Fruit fly (Drosophila melanogaster) whole organism, embryonic: ENCODE data around the gene Jhbp11.

Experiments used
- Atf-2 ChIP-seq: fragments of 200-800 bp; sonication (Bioruptor generic); optimal IDR thresholded peaks from 2 replicates; lab custom pipeline; 2016; ENCODE audit warnings: missing biosample characterization, missing genetic modification characterization
- CG11247 ChIP-seq: fragments of 200-800 bp; sonication (Bioruptor generic); IDR thresholded peaks from 2 replicates; pipeline ENCODE4 v1.3.6; 2022; ENCODE audit warnings: missing biosample characterization, missing genetic modification characterization
- CG12744 ChIP-seq: fragments of 200-800 bp; sonication (Bioruptor generic); optimal IDR thresholded peaks from 2 replicates; lab custom pipeline; 2016; ENCODE audit warnings: missing biosample characterization, missing genetic modification characterization
- CG14710 ChIP-seq: fragments of 200-800 bp; sonication (Bioruptor generic); optimal IDR thresholded peaks from 3 replicates; lab custom pipeline; 2019; ENCODE audit warnings: missing biosample characterization, mild to moderate bottlenecking, missing genetic modification characterization, moderate library complexity
- CG15269 ChIP-seq: fragments of 200-800 bp; sonication (Bioruptor generic); optimal IDR thresholded peaks from 2 replicates; lab custom pipeline; 2018; ENCODE audit warnings: missing biosample characterization, mild to moderate bottlenecking, missing genetic modification characterization, moderate library complexity
- CG15696 ChIP-seq: fragments of 200-800 bp; sonication (Bioruptor generic); optimal IDR thresholded peaks from 2 replicates; lab custom pipeline; 2019; ENCODE audit warnings: missing biosample characterization, mild to moderate bottlenecking, missing genetic modification characterization, moderate library complexity
- CG18011 ChIP-seq: fragments of 200-800 bp; sonication (Bioruptor generic); optimal IDR thresholded peaks from 2 replicates; lab custom pipeline; 2017; ENCODE audit warnings: missing biosample characterization, missing genetic modification characterization, mild to moderate bottlenecking, moderate library complexity, missing genotype
- CG18619 ChIP-seq: fragments of 200-800 bp; sonication (Bioruptor generic); optimal IDR thresholded peaks from 3 replicates; lab custom pipeline; 2017; ENCODE audit warnings: missing biosample characterization, mild to moderate bottlenecking, missing genetic modification characterization
- CG2120 ChIP-seq: fragments of 200-800 bp; sonication (Bioruptor generic); optimal IDR thresholded peaks from 3 replicates; lab custom pipeline; 2016; ENCODE audit warnings: missing biosample characterization, missing genetic modification characterization
- CG3726 ChIP-seq: fragments of 200-800 bp; sonication (Bioruptor generic); IDR thresholded peaks from 3 replicates; pipeline ENCODE4, ENCODE4 v1.3.6; 2022; ENCODE audit warnings: missing biosample characterization, missing genetic modification characterization
- CG7271 ChIP-seq: fragments of 200-800 bp; sonication (Bioruptor generic); optimal IDR thresholded peaks from 2 replicates; lab custom pipeline; 2018; ENCODE audit warnings: missing biosample characterization, mild to moderate bottlenecking, missing genetic modification characterization, moderate library complexity
- CG7745 ChIP-seq: fragments of 200-800 bp; sonication (Bioruptor generic); optimal IDR thresholded peaks from 2 replicates; lab custom pipeline; 2018; ENCODE audit warnings: missing biosample characterization, mild to moderate bottlenecking, missing genetic modification characterization, moderate library complexity
- CG9437 ChIP-seq: fragments of 200-800 bp; sonication (Bioruptor generic); optimal IDR thresholded peaks from 2 replicates; lab custom pipeline; 2018; ENCODE audit warnings: missing biosample characterization, mild to moderate bottlenecking, missing genetic modification characterization
- CG9609 ChIP-seq: fragments of 200-800 bp; sonication (Bioruptor generic); optimal IDR thresholded peaks from 3 replicates; lab custom pipeline; 2016; ENCODE audit warnings: missing biosample characterization, missing genetic modification characterization
- Camta ChIP-seq: fragments of 200-800 bp; sonication (Bioruptor generic); optimal IDR thresholded peaks from 2 replicates; lab custom pipeline; 2016; ENCODE audit warnings: missing biosample characterization, missing genetic modification characterization
- Doc3 ChIP-seq: fragments of 200-800 bp; sonication (Bioruptor generic); IDR thresholded peaks from 3 replicates; pipeline ENCODE4 v1.3.6; 2022; ENCODE audit warnings: missing biosample characterization, missing genetic modification characterization; ENCODE audit not compliant: partially characterized antibody
- E2f1 ChIP-seq: fragments of 200-800 bp; sonication (Bioruptor generic); IDR thresholded peaks from 2 replicates; pipeline ENCODE4 v1.3.6; 2022; ENCODE audit warnings: missing biosample characterization, missing genetic modification characterization
- Eip74EF ChIP-seq, 2 experiments: fragments of 200-800 bp in 1 of 2; fragments of >200 bp in 1 of 2; sonication (Bioruptor generic) in 1 of 2; optimal IDR thresholded peaks; 2 replicates each; lab custom pipeline; 2017 to 2019; ENCODE audit warnings: missing biosample characterization in 2 of 2, missing genetic modification characterization in 2 of 2, mild to moderate bottlenecking in 1 of 2, moderate library complexity in 1 of 2
- Ets65A ChIP-seq: fragments of 200-800 bp; sonication (Bioruptor generic); peaks from one replicate; lab custom pipeline; 2016; ENCODE audit warnings: missing biosample characterization, missing genetic modification characterization
- HLH3B ChIP-seq: fragments of 200-800 bp; sonication (Bioruptor generic); IDR thresholded peaks from 2 replicates; pipeline ENCODE4 v1.3.6; 2022; ENCODE audit warnings: missing biosample characterization, missing genetic modification characterization
- HmgD ChIP-seq: fragments of 200-800 bp; sonication (Bioruptor generic); optimal IDR thresholded peaks from 3 replicates; lab custom pipeline; 2016; ENCODE audit warnings: missing biosample characterization, missing genetic modification characterization
- HmgZ ChIP-seq: fragments of 200-800 bp; sonication (Bioruptor generic); optimal IDR thresholded peaks from 2 replicates; lab custom pipeline; 2018; ENCODE audit warnings: missing biosample characterization, mild to moderate bottlenecking, missing genetic modification characterization
- Hsf ChIP-seq: fragments of 200-800 bp; sonication (Bioruptor generic); optimal IDR thresholded peaks from 3 replicates; lab custom pipeline; 2016; ENCODE audit warnings: missing biosample characterization, missing genetic modification characterization
- NC2α ChIP-seq: fragments of 200-800 bp; sonication (Bioruptor generic); optimal IDR thresholded peaks from 2 replicates; lab custom pipeline; 2016; ENCODE audit warnings: missing biosample characterization, missing genetic modification characterization
- NK7.1 ChIP-seq: fragments of 200-800 bp; sonication (Bioruptor generic); optimal IDR thresholded peaks from 3 replicates; lab custom pipeline; 2016; ENCODE audit warnings: missing biosample characterization, missing genetic modification characterization
- Rfx ChIP-seq: fragments of 200-800 bp; sonication (Bioruptor generic); IDR thresholded peaks from 2 replicates; pipeline ENCODE4 v1.3.6; 2022; ENCODE audit warnings: missing biosample characterization, missing genetic modification characterization
- Usf ChIP-seq: fragments of 200-800 bp; sonication (Bioruptor generic); optimal IDR thresholded peaks from 2 replicates; lab custom pipeline; 2017; ENCODE audit warnings: missing genotype, missing biosample characterization, missing genetic modification characterization
- ab ChIP-seq: fragments of 200-800 bp; sonication (Bioruptor generic); optimal IDR thresholded peaks from 2 replicates; lab custom pipeline; 2016; ENCODE audit warnings: missing biosample characterization, missing genetic modification characterization
- amos ChIP-seq: fragments of 200-800 bp; sonication (Bioruptor generic); IDR thresholded peaks from 2 replicates; pipeline ENCODE4 v1.3.6; 2022; ENCODE audit warnings: missing biosample characterization, missing genetic modification characterization; ENCODE audit not compliant: partially characterized antibody
- cato ChIP-seq: fragments of 200-800 bp; sonication (Bioruptor generic); optimal IDR thresholded peaks from 2 replicates; lab custom pipeline; 2016; ENCODE audit warnings: missing biosample characterization, missing genetic modification characterization, borderline replicate concordance
- chm ChIP-seq: fragments of 200-800 bp; sonication (Bioruptor generic); IDR thresholded peaks from 2 replicates; pipeline ENCODE4 v1.3.6; 2022; ENCODE audit warnings: missing biosample characterization, missing genetic modification characterization
- crol ChIP-seq: fragments of 200-800 bp; sonication (Bioruptor generic); IDR thresholded peaks from 2 replicates; pipeline ENCODE4 v1.3.6; 2022; ENCODE audit warnings: missing biosample characterization, missing genetic modification characterization
- dati ChIP-seq: fragments of 200-800 bp; sonication (Bioruptor generic); IDR thresholded peaks from 2 replicates; pipeline ENCODE4 v1.3.6; 2022; ENCODE audit warnings: missing biosample characterization, missing genetic modification characterization
- dysf ChIP-seq: fragments of 200-800 bp; sonication (Bioruptor generic); IDR thresholded peaks from 3 replicates; pipeline ENCODE4 v1.3.6; 2022; ENCODE audit warnings: missing biosample characterization, missing genetic modification characterization
- fd102C ChIP-seq: fragments of 200-800 bp; sonication (Bioruptor generic); optimal IDR thresholded peaks from 2 replicates; lab custom pipeline; 2018; ENCODE audit warnings: missing biosample characterization, mild to moderate bottlenecking, missing genetic modification characterization, moderate library complexity
- fd3F ChIP-seq: fragments of 200-800 bp; sonication (Bioruptor generic); optimal IDR thresholded peaks from 2 replicates; lab custom pipeline; 2018; ENCODE audit warnings: missing biosample characterization, mild to moderate bottlenecking, missing genetic modification characterization, moderate library complexity
- fu2 ChIP-seq: fragments of 200-800 bp; sonication (Bioruptor generic); optimal IDR thresholded peaks from 2 replicates; lab custom pipeline; 2016; ENCODE audit warnings: missing biosample characterization, missing genetic modification characterization
- gcm2 ChIP-seq: fragments of 200-800 bp; sonication (Bioruptor generic); optimal IDR thresholded peaks from 2 replicates; lab custom pipeline; 2016; ENCODE audit warnings: missing biosample characterization, missing genetic modification characterization
- jing ChIP-seq: fragments of 200-800 bp; sonication (Bioruptor generic); optimal IDR thresholded peaks from 2 replicates; lab custom pipeline; 2018; ENCODE audit warnings: missing biosample characterization, mild to moderate bottlenecking, missing genetic modification characterization
- lbe ChIP-seq: fragments of 200-800 bp; sonication (Bioruptor generic); optimal IDR thresholded peaks from 2 replicates; lab custom pipeline; 2016; ENCODE audit warnings: missing biosample characterization, mild to moderate bottlenecking, missing genetic modification characterization
- lilli ChIP-seq: fragments of 200-800 bp; sonication (Bioruptor generic); optimal IDR thresholded peaks from 3 replicates; lab custom pipeline; 2016; ENCODE audit warnings: missing biosample characterization, missing genetic modification characterization
- maf-S ChIP-seq: fragments of 200-800 bp; sonication (Bioruptor generic); optimal IDR thresholded peaks from 2 replicates; lab custom pipeline; 2016; ENCODE audit warnings: missing biosample characterization, missing genetic modification characterization
- odd ChIP-seq: fragments of 200-800 bp; sonication (Bioruptor generic); optimal IDR thresholded peaks from 2 replicates; lab custom pipeline; 2017; ENCODE audit warnings: missing biosample characterization, mild to moderate bottlenecking, missing genetic modification characterization
- ranshi ChIP-seq: fragments of 200-800 bp; sonication (Bioruptor generic); IDR thresholded peaks from 2 replicates; pipeline ENCODE4 v1.3.6; 2022; ENCODE audit warnings: missing biosample characterization, missing genetic modification characterization
- sim ChIP-seq: fragments of 200-800 bp; sonication (Bioruptor generic); IDR thresholded peaks from 2 replicates; pipeline ENCODE4 v1.3.6; 2022; ENCODE audit warnings: missing biosample characterization, missing genetic modification characterization
- tio ChIP-seq: fragments of 200-800 bp; sonication (Bioruptor generic); optimal IDR thresholded peaks from 2 replicates; lab custom pipeline; 2017; ENCODE audit warnings: missing biosample characterization, missing genetic modification characterization, inconsistent platforms
- toy ChIP-seq: fragments of 200-800 bp; sonication (Bioruptor generic); IDR thresholded peaks from 2 replicates; pipeline ENCODE4 v1.3.6; 2022; ENCODE audit warnings: missing biosample characterization, missing genetic modification characterization
- tx ChIP-seq: fragments of 200-800 bp; sonication (Bioruptor generic); optimal IDR thresholded peaks from 2 replicates; lab custom pipeline; 2016; ENCODE audit warnings: missing biosample characterization, missing genetic modification characterization
- zfh2 ChIP-seq: fragments of 200-800 bp; sonication (Bioruptor generic); optimal IDR thresholded peaks from 2 replicates; lab custom pipeline; 2016; ENCODE audit warnings: missing biosample characterization, missing genetic modification characterization

Jhbp11 gene

DNA sequence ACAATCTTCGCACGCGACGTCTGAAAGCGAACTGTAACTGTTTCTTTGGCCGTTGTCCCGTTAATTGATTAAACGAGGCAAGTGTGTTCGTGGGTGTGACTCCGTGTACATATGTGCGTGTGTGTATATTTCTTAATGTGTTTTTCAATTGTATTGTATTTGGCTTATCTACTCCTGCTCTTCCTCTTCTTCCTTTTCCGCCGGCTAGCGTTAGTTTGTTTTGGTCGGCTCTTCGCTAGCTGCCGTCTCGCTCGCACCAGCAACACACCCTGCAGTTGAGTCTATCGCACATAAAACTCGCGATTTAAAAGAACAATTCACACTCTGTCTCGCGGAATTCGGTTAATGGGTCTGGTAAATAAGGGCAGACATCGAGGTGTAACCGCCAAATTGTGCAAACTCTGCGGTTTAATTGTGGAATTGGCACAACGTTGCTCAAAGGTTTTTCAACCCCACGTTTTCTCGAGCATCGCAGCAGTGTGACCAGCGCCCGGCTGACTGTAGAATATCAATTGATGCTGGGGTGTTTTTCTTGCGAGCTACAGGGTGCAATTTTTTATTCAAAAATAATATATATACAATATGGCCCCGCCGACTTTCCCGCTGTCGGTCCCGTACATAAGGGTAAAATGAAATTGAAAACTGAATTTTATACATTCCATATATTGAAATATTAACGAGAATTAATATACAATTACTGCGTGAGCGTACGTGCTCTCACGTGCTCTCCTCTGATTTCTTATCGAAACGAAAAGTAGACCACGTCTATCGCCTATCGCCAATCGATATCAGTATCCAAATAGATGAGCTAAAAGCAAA lies 11.0 kb downstream of the Jhbp11 start, which contains the start of the genes gb and CG5815 (continued):
- TF ChIP-seq maf-S (GFP tag; lab: Kevin White, UChicago) (peak; percentile 66), fd3F (GFP tag; lab: Kevin White, UChicago) (peak; percentile 87), lbe (peak; percentile 90), tio (GFP tag; lab: Kevin White, UChicago) (peak; percentile 88), sim (GFP tag; lab: Robert Waterston, UW) (peak; percentile 64), jing (GFP tag; lab: Kevin White, UChicago) (peak; percentile 76), HmgD (GFP tag; lab: Kevin White, UChicago) (no peak), toy (GFP tag; lab: Robert Waterston, UW) (peak; percentile 60; the same call in 1 of the 2 replicates), HmgZ (tag; lab: Kevin White, UChicago) (peak; percentile 91), cato (GFP tag; lab: Kevin White, UChicago) (peak; percentile 81), NC2α (peak; percentile 2), dysf (GFP tag; lab: Robert Waterston, UW) (peak; percentile 89), fu2 (peak; percentile 79), CG7271 (tag; lab: Kevin White, UChicago) (peak; percentile 25), amos (GFP tag; lab: Robert Waterston, UW) (peak; percentile 86), CG3726 (peak; percentile 83; the same call in 2 of the 3 replicates), CG11247 (peak; percentile 89), CG14710 (tag; lab: Kevin White, UChicago) (peak; percentile 88), ab (GFP tag; lab: Kevin White, UChicago) (peak; percentile 51), Doc3 (GFP tag; lab: Robert Waterston, UW) (peak; percentile 98), dati (GFP tag; lab: Robert Waterston, UW) (no peak; the same call in 1 of the 2 replicates), crol (GFP tag; lab: Robert Waterston, UW) (no peak), CG9437 (peak; percentile 75), CG15269 (peak; percentile 89), CG18011 (GFP tag; lab: Kevin White, UChicago) (peak; percentile 80), gcm2 (GFP tag; lab: Kevin White, UChicago) (peak; percentile 71), CG9609 (peak; percentile 75), Atf-2 (GFP tag; lab: Kevin White, UChicago) (peak; percentile 59), fd102C (no peak), Eip74EF (GFP tag; optimal IDR thresholded peaks at IDR 0.05; lab: Kevin White, UChicago) (no peak), NK7.1 (GFP tag; lab: Kevin White, UChicago) (peak; percentile 70), Usf (peak; percentile 89), E2f1 (GFP tag; lab: Robert Waterston, UW) (peak; percentile 84), Rfx (peak; percentile 96), zfh2 (peak; percentile 89), CG18619 (GFP tag; lab: Kevin White, UChicago) (peak; percentile 93), HLH3B (GFP tag; lab: Robert Waterston, UW) (peak; percentile 86), Ets65A (peak; percentile 98), ranshi (GFP tag; lab: Robert Waterston, UW) (peak; percentile 89), chm (GFP tag; lab: Robert Waterston, UW) (peak; percentile 86), CG12744 (peak; percentile 75), CG7745 (tag; lab: Kevin White, UChicago) (no peak), Hsf (peak; percentile 91), Camta (GFP tag; lab: Kevin White, UChicago) (peak; percentile 73), CG2120 (peak; percentile 96), odd (GFP tag; lab: Kevin White, UChicago) (peak; percentile 74), lilli (peak; percentile 96), CG15696 (tag; lab: Kevin White, UChicago) (peak; percentile 93), tx (GFP tag; lab: Kevin White, UChicago) (peak; percentile 59)
